Worm (Caenorhabditis elegans): ENCODE data around the gene C36A4.11.

Gene C36A4.11

DNA sequence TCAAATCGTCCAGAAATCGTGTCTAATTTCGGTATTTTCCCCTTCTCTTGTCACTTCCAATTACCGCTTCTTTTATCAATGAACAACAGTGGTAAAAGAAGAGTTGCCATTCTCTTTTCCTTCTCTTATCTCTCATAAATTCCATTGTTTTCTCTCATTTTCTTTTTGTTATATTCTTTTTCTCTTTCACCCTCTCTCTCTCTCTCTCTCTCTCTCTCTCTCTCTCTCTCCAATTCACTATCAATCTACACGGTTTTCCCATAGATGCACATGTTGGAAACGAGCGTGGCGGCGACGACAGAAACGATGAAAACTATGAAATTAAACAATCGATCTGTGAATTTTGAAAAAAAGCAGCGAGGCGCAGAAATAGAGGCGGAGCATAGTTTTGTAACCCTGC, 41.2 kb upstream of the C36A4.11 start (continued):
- no peak for TF ChIP-seq unc-62 (GFP tag; optimal IDR thresholded peaks at IDR 0.05)
- TF ChIP-seq efl-1 (optimal IDR thresholded peaks at IDR 0.05) = peak; percentile 12 to 22
- peak in 1 of 2 experiments; percentile 83 for TF ChIP-seq efl-1 (GFP tag; optimal IDR thresholded peaks at IDR 0.05 in 1 of 2)
- TF ChIP-seq hlh-4 (tag; optimal IDR thresholded peaks at IDR 0.05) = no peak
- TF ChIP-seq unc-86 (tag; optimal IDR thresholded peaks at IDR 0.05) = no peak
- TF ChIP-seq nhr-20 (tag; optimal IDR thresholded peaks at IDR 0.05) = peak; percentile 57
- no peak for TF ChIP-seq ztf-11 (tag; optimal IDR thresholded peaks at IDR 0.05)

DNA sequence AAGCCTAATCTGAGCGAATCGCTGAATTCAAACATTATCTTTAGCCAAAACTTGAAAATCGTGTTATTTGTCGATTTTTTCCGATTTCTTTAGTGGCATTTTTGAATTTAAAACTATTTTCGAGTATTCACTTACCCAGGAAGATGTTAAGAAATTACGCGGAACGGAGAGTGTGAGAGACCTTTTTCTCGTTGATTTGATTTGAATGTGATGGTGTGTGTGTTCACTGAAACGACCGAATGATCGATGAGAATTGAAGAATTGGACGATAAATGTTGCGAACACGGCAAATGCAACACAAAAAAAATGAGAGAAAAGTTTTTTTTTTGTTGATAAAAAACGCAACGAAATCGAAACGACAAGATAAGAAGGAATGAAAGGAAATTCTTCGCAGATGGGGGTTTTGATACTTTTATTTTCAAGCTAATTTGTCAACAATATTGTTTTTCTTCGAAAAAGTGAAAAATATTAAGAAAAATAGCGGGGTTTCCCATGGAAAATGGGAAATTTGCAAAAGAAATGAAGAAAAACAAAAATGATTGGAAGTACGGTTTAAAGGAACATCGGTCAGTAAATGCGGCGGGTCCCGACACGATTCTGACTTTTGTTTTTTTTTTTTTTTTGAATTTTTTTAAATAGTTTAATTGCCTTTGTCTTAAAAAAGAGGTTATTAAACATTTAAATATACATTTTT, 40.0 kb upstream of the C36A4.11 start, which contains the start of gene mtm-3:
Gene mtm-3 (minus strand): TSS at position 228 of the 694 bp plus-strand sequence.
- no peak for TF ChIP-seq egl-13 (tag; optimal IDR thresholded peaks at IDR 0.05)
- TF ChIP-seq blmp-1 (tag; optimal IDR thresholded peaks at IDR 0.05) = peak; percentile 80
- no peak for TF ChIP-seq ztf-4 (tag; optimal IDR thresholded peaks at IDR 0.05)
- no peak for TF ChIP-seq nhr-76 (tag; optimal IDR thresholded peaks at IDR 0.05)
- no peak for TF ChIP-seq efl-1 (optimal IDR thresholded peaks at IDR 0.05)
- TF ChIP-seq efl-1 (GFP tag; optimal IDR thresholded peaks at IDR 0.05 in 1 of 2) = peak in 1 of 2 experiments; percentile 41

DNA sequence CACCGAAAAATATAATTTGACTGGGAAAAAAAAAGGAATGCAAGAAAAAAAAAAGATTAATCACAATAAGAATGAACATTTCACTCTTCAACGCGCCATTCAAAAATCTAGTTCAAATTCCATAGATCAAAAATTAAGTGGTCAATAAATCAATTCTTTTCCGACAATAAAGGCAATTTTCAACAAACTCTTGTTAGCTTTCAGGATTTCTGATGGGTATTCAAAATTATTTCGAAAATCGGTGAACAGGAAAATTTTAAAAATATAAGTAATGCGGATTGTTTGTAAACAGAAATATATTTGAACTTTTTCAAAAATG, 39.5 kb upstream of the C36A4.11 start:
- TF ChIP-seq irx-1 (tag; optimal IDR thresholded peaks at IDR 0.05) = no peak
- no peak for TF ChIP-seq efl-1 (optimal IDR thresholded peaks at IDR 0.05)
- TF ChIP-seq efl-1 (GFP tag; optimal IDR thresholded peaks at IDR 0.05 in 1 of 2) = peak in 1 of 2 experiments; percentile 81

DNA sequence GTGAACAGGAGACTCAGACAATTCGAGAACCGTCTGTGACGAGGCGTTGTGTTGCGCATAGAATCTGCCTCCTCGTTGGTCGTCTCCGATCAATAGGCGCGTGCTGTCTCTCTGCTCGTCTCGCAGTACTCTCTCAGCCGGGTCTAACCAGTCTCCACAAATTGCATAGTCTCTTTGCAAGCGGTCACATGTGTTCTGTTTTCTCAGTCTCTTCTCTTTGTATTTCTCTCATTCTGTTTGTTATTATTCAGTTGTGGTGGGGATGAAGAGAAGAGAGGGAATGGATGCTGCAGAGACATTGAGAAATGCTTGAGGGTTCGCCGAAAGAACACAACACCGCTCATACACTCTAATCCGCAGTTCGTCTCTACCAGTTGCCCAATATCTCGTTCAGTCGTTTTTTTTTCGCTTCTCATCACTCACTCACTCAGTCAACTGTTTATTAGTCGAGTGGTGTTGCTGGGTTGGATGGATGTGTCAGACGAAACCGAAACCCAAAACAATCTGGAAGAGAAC, 38.9 kb upstream of the C36A4.11 start:
- TF ChIP-seq ets-5 (GFP tag; IDR thresholded peaks at IDR 0.05) = no peak
- peak; percentile 89 for TF ChIP-seq nhr-90 (tag; optimal IDR thresholded peaks at IDR 0.05; ENCODE audit: poor library complexity)
- TF ChIP-seq sup-37 (GFP tag; optimal IDR thresholded peaks at IDR 0.05) = peak; percentile 79
- peak; percentile 95 for TF ChIP-seq mep-1 (tag; optimal IDR thresholded peaks at IDR 0.05)
- no peak for TF ChIP-seq vab-15 (tag; optimal IDR thresholded peaks at IDR 0.05)
- TF ChIP-seq efl-3 (GFP tag; optimal IDR thresholded peaks at IDR 0.05) = no peak
- TF ChIP-seq nhr-85 (tag) = peak; percentile 98
- TF ChIP-seq ceh-88 (GFP tag; IDR thresholded peaks at IDR 0.05) = peak; percentile 83
- TF ChIP-seq ztf-4 (tag; optimal IDR thresholded peaks at IDR 0.05) = peak; percentile 97
- TF ChIP-seq aly-2 (tag; optimal IDR thresholded peaks at IDR 0.05) = peak; percentile 74
- TF ChIP-seq nhr-84 (tag; optimal IDR thresholded peaks at IDR 0.05) = no peak
- TF ChIP-seq fkh-8 (tag; optimal IDR thresholded peaks at IDR 0.05) = peak; percentile 98
- peak in 5 of 6 experiments; percentile 59 to 91 (median 81) for TF ChIP-seq elt-3 (tag; optimal IDR thresholded peaks at IDR 0.05)
- TF ChIP-seq jun-1 (tag; optimal IDR thresholded peaks at IDR 0.05) = peak; percentile 94
- TF ChIP-seq swsn-7 (tag; optimal IDR thresholded peaks at IDR 0.05) = peak; percentile 97
- TF ChIP-seq irx-1 (tag; optimal IDR thresholded peaks at IDR 0.05) = peak; percentile 90
- peak; percentile 96 for TF ChIP-seq fos-1 (tag; optimal IDR thresholded peaks at IDR 0.05)
- TF ChIP-seq lir-3 (tag; optimal IDR thresholded peaks at IDR 0.05; ENCODE audit: poor library complexity) = peak; percentile 90
- TF ChIP-seq C16A3.4 (tag; optimal IDR thresholded peaks at IDR 0.05) = peak; percentile 91
- TF ChIP-seq nhr-12 (tag; optimal IDR thresholded peaks at IDR 0.05) = peak; percentile 45
- no peak for TF ChIP-seq nhr-76 (tag; optimal IDR thresholded peaks at IDR 0.05)
- no peak for TF ChIP-seq unc-30 (tag; optimal IDR thresholded peaks at IDR 0.05)
- peak; percentile 92 for TF ChIP-seq xbp-1 (tag; optimal IDR thresholded peaks at IDR 0.05)
- peak; percentile 99 for TF ChIP-seq tbx-2 (tag; optimal IDR thresholded peaks at IDR 0.05)
- TF ChIP-seq egl-13 (tag; optimal IDR thresholded peaks at IDR 0.05) = peak; percentile 83
- no peak for TF ChIP-seq hlh-4 (tag; optimal IDR thresholded peaks at IDR 0.05)
- peak; percentile 51 for TF ChIP-seq F16B12.6 (tag; optimal IDR thresholded peaks at IDR 0.05)
- TF ChIP-seq pag-3 (tag; optimal IDR thresholded peaks at IDR 0.05; ENCODE audit: borderline replicate concordance, insufficient read depth) = peak; percentile 51
- TF ChIP-seq tlp-1 (tag; optimal IDR thresholded peaks at IDR 0.05) = no peak
- no peak for TF ChIP-seq ceh-63 (GFP tag; optimal IDR thresholded peaks at IDR 0.05)
- TF ChIP-seq nhr-28 (tag; optimal IDR thresholded peaks at IDR 0.05) = peak; percentile 61
- peak; percentile 90 for TF ChIP-seq isw-1 (GFP tag; IDR thresholded peaks at IDR 0.05)
- TF ChIP-seq nhr-237 (tag; optimal IDR thresholded peaks at IDR 0.05) = peak; percentile 91
- TF ChIP-seq lsy-2 (tag; optimal IDR thresholded peaks at IDR 0.05) = peak; percentile 94 to 96
- peak; percentile 86 for TF ChIP-seq zag-1 (tag; optimal IDR thresholded peaks at IDR 0.05)
- TF ChIP-seq sptf-1 (tag; optimal IDR thresholded peaks at IDR 0.05) = no peak
- TF ChIP-seq egl-27 (tag; optimal IDR thresholded peaks at IDR 0.05) = peak; percentile 93 to 96
- TF ChIP-seq dpl-1 (GFP tag; optimal IDR thresholded peaks at IDR 0.05) = peak; percentile 71 to 75 (median 74)

Measured in whole organism, L1 larva.